Fruit fly (Drosophila melanogaster) whole organism, wandering third instar larva: ENCODE results near the gene Ccdc85.
A peak's percentile ranks its signal among the peaks of the same experiment; 100 is the strongest.

ENCODE experiments used
- Abd-B ChIP-seq: fragments of >200 bp; optimal IDR thresholded peaks from 2 replicates; lab custom pipeline; 2017; ENCODE audit warnings: missing biosample characterization, missing genetic modification characterization
- CG32264 ChIP-seq: fragments of 200-800 bp; sonication (Bioruptor generic); optimal IDR thresholded peaks from 2 replicates; lab custom pipeline; 2016; ENCODE audit warnings: missing biosample characterization, missing genetic modification characterization
- CG9705 ChIP-seq: fragments of 200-800 bp; sonication (Bioruptor generic); optimal IDR thresholded peaks from 2 replicates; lab custom pipeline; 2018; ENCODE audit warnings: missing biosample characterization, mild to moderate bottlenecking, missing genetic modification characterization
- CrebA ChIP-seq: fragments of 200-800 bp; sonication (Bioruptor generic); optimal IDR thresholded peaks from 2 replicates; lab custom pipeline; 2016; ENCODE audit warnings: missing biosample characterization, mild to moderate bottlenecking, missing genetic modification characterization, borderline replicate concordance
- Dfd ChIP-seq: fragments of >200 bp; optimal IDR thresholded peaks from 2 replicates; lab custom pipeline; 2017; ENCODE audit warnings: missing biosample characterization, missing genetic modification characterization
- Dif ChIP-seq: fragments of 200-275, 200-300 bp; sonication (Bioruptor generic); optimal IDR thresholded peaks from 2 replicates; lab custom pipeline; 2018; ENCODE audit warnings: missing biosample characterization, missing genetic modification characterization; ENCODE audit not compliant: partially characterized antibody
- GATAd ChIP-seq: sonication (Bioruptor generic); optimal IDR thresholded peaks from 2 replicates; lab custom pipeline; 2016; ENCODE audit warnings: missing biosample characterization, missing genetic modification characterization
- HLH106 ChIP-seq: fragments of 200-800 bp; optimal IDR thresholded peaks from 3 replicates; lab custom pipeline; 2019; ENCODE audit warnings: missing biosample characterization, mild to moderate bottlenecking, missing genetic modification characterization, moderate library complexity
- Hnf4 ChIP-seq: fragments of 200-800 bp; sonication (Bioruptor generic); optimal IDR thresholded peaks from 2 replicates; lab custom pipeline; 2016; ENCODE audit warnings: missing biosample characterization, mild to moderate bottlenecking, missing genetic modification characterization
- Hr78 ChIP-seq: fragments of >200 bp; optimal IDR thresholded peaks from 2 replicates; lab custom pipeline; 2017; ENCODE audit warnings: missing biosample characterization, missing genetic modification characterization
- Hr83 ChIP-seq: fragments of 200-300 bp; sonication (Bioruptor generic); optimal IDR thresholded peaks from 2 replicates; lab custom pipeline; 2016; ENCODE audit warnings: missing biosample characterization, mild to moderate bottlenecking, missing genetic modification characterization, moderate library complexity; ENCODE audit not compliant: poor library complexity, severe bottlenecking
- Jra ChIP-seq: sonication (Bioruptor generic); optimal IDR thresholded peaks from 2 replicates; lab custom pipeline; 2016; ENCODE audit warnings: missing biosample characterization, missing genetic modification characterization
- Mio ChIP-seq: sonication (Bioruptor generic); optimal IDR thresholded peaks from 2 replicates; lab custom pipeline; 2016; ENCODE audit warnings: missing biosample characterization, missing genetic modification characterization
- Myc ChIP-seq: fragments of >200 bp; optimal IDR thresholded peaks from 2 replicates; lab custom pipeline; 2017
- N ChIP-seq: fragments of >200 bp; optimal IDR thresholded peaks from 2 replicates; lab custom pipeline; 2018; ENCODE audit warnings: missing biosample characterization, missing external identifiers, missing genetic modification characterization
- OdsH ChIP-seq: fragments of 200-800 bp; sonication (Bioruptor generic); optimal IDR thresholded peaks from 2 replicates; lab custom pipeline; 2016; ENCODE audit warnings: missing biosample characterization, mild to moderate bottlenecking, missing genetic modification characterization
- Rel ChIP-seq, 2 experiments: fragments of 200-800 bp; sonication (Bioruptor generic) in 1 of 2; optimal IDR thresholded peaks; 2 replicates in 1 of 2; 3 replicates in 1 of 2; lab custom pipeline; 2016 to 2019; ENCODE audit warnings: mild to moderate bottlenecking in 2 of 2, missing biosample characterization in 2 of 2, missing genetic modification characterization in 2 of 2, moderate library complexity in 1 of 2
- Sp1 ChIP-seq: fragments of 200-800 bp; sonication (Bioruptor generic); optimal IDR thresholded peaks from 3 replicates; lab custom pipeline; 2019; ENCODE audit warnings: missing biosample characterization, mild to moderate bottlenecking, missing genetic modification characterization, moderate library complexity
- Vsx2 ChIP-seq: fragments of 200-300, 225-300 bp; sonication (Bioruptor generic); optimal IDR thresholded peaks from 2 replicates; lab custom pipeline; 2018; ENCODE audit warnings: missing biosample characterization, missing genetic modification characterization; ENCODE audit not compliant: partially characterized antibody
- br ChIP-seq: fragments of 200-800 bp; sonication (Bioruptor generic); optimal IDR thresholded peaks from 2 replicates; lab custom pipeline; 2016; ENCODE audit warnings: missing biosample characterization, missing genetic modification characterization
- brk ChIP-seq: fragments of 200-800 bp; sonication (Bioruptor generic); optimal IDR thresholded peaks from 2 replicates; lab custom pipeline; 2016; ENCODE audit warnings: missing biosample characterization, mild to moderate bottlenecking, missing genetic modification characterization
- dl ChIP-seq, 2 experiments: fragments of 175-275, 200-275 bp in 1 of 2; fragments of 200-275 bp in 1 of 2; sonication (Bioruptor generic); optimal IDR thresholded peaks; lab custom pipeline; 2018; ENCODE audit warnings: mild to moderate bottlenecking in 2 of 2, missing biosample characterization in 2 of 2, missing genetic modification characterization in 2 of 2, moderate library complexity in 2 of 2; ENCODE audit not compliant: partially characterized antibody in 2 of 2, insufficient read depth in 1 of 2
- dmrt93B ChIP-seq: fragments of 200-800 bp; sonication (Bioruptor generic); optimal IDR thresholded peaks from 2 replicates; lab custom pipeline; 2018; ENCODE audit warnings: missing biosample characterization, mild to moderate bottlenecking, missing genetic modification characterization
- dsf ChIP-seq: sonication (Bioruptor generic); optimal IDR thresholded peaks from 2 replicates; lab custom pipeline; 2016; ENCODE audit warnings: missing biosample characterization, missing genetic modification characterization, borderline replicate concordance
- ey ChIP-seq: fragments of 200-800 bp; sonication (Bioruptor generic); optimal IDR thresholded peaks from 2 replicates; lab custom pipeline; 2016; ENCODE audit warnings: missing biosample characterization, missing genetic modification characterization
- foxo ChIP-seq, 2 experiments: fragments of 200-800 bp; sonication (Bioruptor generic); optimal IDR thresholded peaks; 2 replicates in 1 of 2; 3 replicates in 1 of 2; lab custom pipeline; 2016 to 2017; ENCODE audit warnings: missing biosample characterization in 2 of 2, missing genetic modification characterization in 2 of 2
- fru ChIP-seq: fragments of 200-800 bp; sonication (Bioruptor generic); optimal IDR thresholded peaks from 3 replicates; lab custom pipeline; 2016; ENCODE audit warnings: missing biosample characterization, mild to moderate bottlenecking, missing genetic modification characterization
- h ChIP-seq: fragments of 200-800 bp; sonication (Bioruptor generic); optimal IDR thresholded peaks from 3 replicates; lab custom pipeline; 2016; ENCODE audit warnings: missing biosample characterization, mild to moderate bottlenecking, missing genetic modification characterization
- jim ChIP-seq: fragments of 175-275, 200-325 bp; sonication (Bioruptor generic); optimal IDR thresholded peaks from 2 replicates; lab custom pipeline; 2016; ENCODE audit warnings: missing biosample characterization, mild to moderate bottlenecking, missing genetic modification characterization
- lola ChIP-seq: fragments of >200 bp; optimal IDR thresholded peaks from 2 replicates; lab custom pipeline; 2017; ENCODE audit warnings: missing biosample characterization, missing genetic modification characterization
- pan ChIP-seq: fragments of >200 bp; optimal IDR thresholded peaks from 2 replicates; lab custom pipeline; 2017
- psq ChIP-seq: fragments of 200-800 bp; sonication (Bioruptor generic); optimal IDR thresholded peaks from 3 replicates; lab custom pipeline; 2017; ENCODE audit warnings: missing biosample characterization, mild to moderate bottlenecking, missing genetic modification characterization, moderate library complexity
- rgr ChIP-seq: fragments of 200-800 bp; sonication (Bioruptor generic); optimal IDR thresholded peaks from 3 replicates; lab custom pipeline; 2016; ENCODE audit warnings: missing biosample characterization, mild to moderate bottlenecking, missing genetic modification characterization
- sage ChIP-seq: fragments of 200-800 bp; sonication (Bioruptor generic); optimal IDR thresholded peaks from 2 replicates; lab custom pipeline; 2016; ENCODE audit warnings: missing biosample characterization, mild to moderate bottlenecking, missing genetic modification characterization
- sv ChIP-seq: fragments of 200-800 bp; sonication (Bioruptor generic); optimal IDR thresholded peaks from 3 replicates; lab custom pipeline; 2016; ENCODE audit warnings: missing biosample characterization, missing genetic modification characterization
- tai ChIP-seq: sonication (Bioruptor generic); optimal IDR thresholded peaks from 2 replicates; lab custom pipeline; 2016; ENCODE audit warnings: missing biosample characterization, missing genetic modification characterization
- usp ChIP-seq: fragments of >200 bp; optimal IDR thresholded peaks from 2 replicates; lab custom pipeline; 2017; ENCODE audit warnings: missing biosample characterization, missing genetic modification characterization
- woc ChIP-seq: sonication (Bioruptor generic); optimal IDR thresholded peaks from 2 replicates; lab custom pipeline; 2016; ENCODE audit warnings: missing biosample characterization, mild to moderate bottlenecking, missing genetic modification characterization

Ccdc85 gene

dm6 chr2L:2999113-2999512, at the start of gene Ccdc85:
Ccdc85 (plus strand) TSS chr2L:2999286.
- TF ChIP-seq Dfd (GFP tag; lab: Kevin White, UChicago) (no peak), usp (GFP tag; lab: Kevin White, UChicago) (no peak), fru (GFP tag; lab: Kevin White, UChicago) (no peak), Mio (no peak), woc (no peak), dmrt93B (GFP tag; lab: Kevin White, UChicago) (no peak), CG32264 (GFP tag; lab: Kevin White, UChicago) (no peak), dl (GFP tag; optimal IDR thresholded peaks at IDR 0.05; lab: Kevin White, UChicago; ENCODE audit: insufficient read depth in 1 of 2, partially characterized antibody in 2 of 2) (peak in 1 of 2 experiments; percentile 3), psq (GFP tag; lab: Kevin White, UChicago) (no peak), tai (no peak), dsf (GFP tag; lab: Kevin White, UChicago) (no peak), Hnf4 (GFP tag; lab: Kevin White, UChicago) (no peak), pan (no peak), CG9705 (GFP tag; lab: Kevin White, UChicago) (no peak), foxo (GFP tag; optimal IDR thresholded peaks at IDR 0.05; lab: Kevin White, UChicago) (peak in 1 of 2 experiments; percentile 50), jim (GFP tag; lab: Kevin White, UChicago) (no peak), rgr (GFP tag; lab: Kevin White, UChicago) (no peak), Rel (GFP tag; optimal IDR thresholded peaks at IDR 0.05; lab: Kevin White, UChicago) (no peak), Rel (tag; optimal IDR thresholded peaks at IDR 0.05; lab: Kevin White, UChicago) (peak; percentile 39), Myc (lab: Kevin White, UChicago) (peak; percentile 40), br (GFP tag; lab: Kevin White, UChicago) (no peak), N (GFP tag; lab: Kevin White, UChicago) (no peak), sage (GFP tag; lab: Kevin White, UChicago) (no peak), Jra (GFP tag; lab: Kevin White, UChicago) (peak; percentile 28), lola (GFP tag; lab: Kevin White, UChicago) (no peak), ey (GFP tag; lab: Kevin White, UChicago) (no peak), Vsx2 (GFP tag; lab: Kevin White, UChicago) (peak; percentile 60), Dif (GFP tag; lab: Kevin White, UChicago) (peak; percentile 75), Abd-B (no peak), HLH106 (tag; lab: Kevin White, UChicago) (no peak), OdsH (GFP tag; lab: Kevin White, UChicago) (no peak), Sp1 (GFP tag; lab: Kevin White, UChicago) (no peak), h (GFP tag; lab: Kevin White, UChicago) (peak; percentile 6), sv (GFP tag; lab: Kevin White, UChicago) (no peak), brk (GFP tag; lab: Kevin White, UChicago) (no peak), Hr78 (GFP tag; lab: Kevin White, UChicago) (no peak), GATAd (GFP tag; lab: Kevin White, UChicago) (no peak), CrebA (GFP tag; lab: Kevin White, UChicago) (no peak), Hr83 (GFP tag; lab: Kevin White, UChicago) (no peak)
- TF ChIP-seq, all 38 proteins: peak for 8

dm6 chr2L:2954472-2954871, 44.6 kb upstream of the Ccdc85 start, which contains the start of gene Rbp9:
Rbp9 (plus strand) TSS chr2L:2954762.
- TF ChIP-seq h (GFP tag; lab: Kevin White, UChicago) (no peak), Myc (lab: Kevin White, UChicago) (no peak), Abd-B (no peak), pan (no peak), sv (GFP tag; lab: Kevin White, UChicago) (no peak), Sp1 (GFP tag; lab: Kevin White, UChicago) (no peak), HLH106 (tag; lab: Kevin White, UChicago) (no peak), CG9705 (GFP tag; lab: Kevin White, UChicago) (no peak), Jra (GFP tag; lab: Kevin White, UChicago) (no peak), tai (no peak), sage (GFP tag; lab: Kevin White, UChicago) (no peak)
